Fruit fly (Drosophila melanogaster) whole organism, embryonic: Measurements from ENCODE around the gene CG13386.
A peak's percentile ranks its signal among the peaks of the same experiment; 100 is the strongest.

Experiments
- B-H2 ChIP-seq: fragments of 200-800 bp; sonication (Bioruptor generic); optimal IDR thresholded peaks from 2 replicates; lab custom pipeline; 2018; ENCODE audit warnings: missing biosample characterization, mild to moderate bottlenecking, missing genetic modification characterization
- BEAF-32 ChIP-seq: fragments of 200-800 bp; sonication (Bioruptor generic); optimal IDR thresholded peaks from 3 replicates; lab custom pipeline; 2017; ENCODE audit warnings: missing biosample characterization, missing genetic modification characterization, mild to moderate bottlenecking, moderate library complexity, missing genetic modification reagents
- CG10267 ChIP-seq: fragments of 200-800 bp; sonication (Bioruptor generic); optimal IDR thresholded peaks from 2 replicates; lab custom pipeline; 2018; ENCODE audit warnings: missing biosample characterization, mild to moderate bottlenecking, missing genetic modification characterization, moderate library complexity
- CG10462 ChIP-seq: fragments of 200-800 bp; sonication (Bioruptor generic); optimal IDR thresholded peaks from 2 replicates; lab custom pipeline; 2016; ENCODE audit warnings: missing biosample characterization, missing genetic modification characterization
- CG10543 ChIP-seq: fragments of 200-800 bp; sonication (Bioruptor generic); optimal IDR thresholded peaks from 3 replicates; lab custom pipeline; 2017; ENCODE audit warnings: missing biosample characterization, mild to moderate bottlenecking, missing genetic modification characterization, moderate library complexity
- CG14860 ChIP-seq: fragments of 200-800 bp; sonication (Bioruptor generic); IDR thresholded peaks from 3 replicates; pipeline ENCODE4 v1.3.6; 2022; ENCODE audit warnings: missing biosample characterization, missing genetic modification characterization; ENCODE audit not compliant: partially characterized antibody
- CG15601 ChIP-seq: fragments of 200-800 bp; sonication (Bioruptor generic); optimal IDR thresholded peaks from 3 replicates; lab custom pipeline; 2019; ENCODE audit warnings: missing biosample characterization, mild to moderate bottlenecking, missing genetic modification characterization, moderate library complexity
- CG15696 ChIP-seq: fragments of 200-800 bp; sonication (Bioruptor generic); optimal IDR thresholded peaks from 2 replicates; lab custom pipeline; 2019; ENCODE audit warnings: missing biosample characterization, mild to moderate bottlenecking, missing genetic modification characterization, moderate library complexity
- CG17186 ChIP-seq: fragments of 200-800 bp; sonication (Bioruptor generic); optimal IDR thresholded peaks from 3 replicates; lab custom pipeline; 2017; ENCODE audit warnings: missing biosample characterization, missing genetic modification reagents, missing genetic modification characterization
- CG17361 ChIP-seq: fragments of 200-800 bp; sonication (Bioruptor generic); IDR thresholded peaks from 3 replicates; pipeline ENCODE4 v1.3.6; 2022; ENCODE audit warnings: missing biosample characterization, missing genetic modification characterization
- CG17568 ChIP-seq: fragments of 200-800 bp; sonication (Bioruptor generic); optimal IDR thresholded peaks from 2 replicates; lab custom pipeline; 2018; ENCODE audit warnings: missing biosample characterization, mild to moderate bottlenecking, missing genetic modification characterization, moderate library complexity
- CG18011 ChIP-seq: fragments of 200-800 bp; sonication (Bioruptor generic); optimal IDR thresholded peaks from 2 replicates; lab custom pipeline; 2017; ENCODE audit warnings: missing biosample characterization, missing genetic modification characterization, mild to moderate bottlenecking, moderate library complexity, missing genotype
- CG2712 ChIP-seq: fragments of 200-800 bp; optimal IDR thresholded peaks from 3 replicates; lab custom pipeline; 2019; ENCODE audit warnings: missing biosample characterization, mild to moderate bottlenecking, missing genetic modification characterization, moderate library complexity
- CG34376 ChIP-seq: fragments of 200-800 bp; sonication (Bioruptor generic); optimal IDR thresholded peaks from 2 replicates; lab custom pipeline; 2018; ENCODE audit warnings: missing biosample characterization, mild to moderate bottlenecking, missing genetic modification characterization
- CG4617 ChIP-seq: fragments of 200-800 bp; sonication (Bioruptor generic); optimal IDR thresholded peaks from 3 replicates; lab custom pipeline; 2016; ENCODE audit warnings: missing biosample characterization, missing genetic modification characterization, borderline replicate concordance
- CG6272 ChIP-seq: fragments of 200-800 bp; sonication (Bioruptor generic); IDR thresholded peaks from 2 replicates; pipeline ENCODE4 v1.3.6; 2022; ENCODE audit warnings: missing biosample characterization, missing genetic modification characterization
- CG7963 ChIP-seq: fragments of 200-800 bp; sonication (Bioruptor generic); IDR thresholded peaks from 3 replicates; pipeline ENCODE4 v1.3.6; 2022; ENCODE audit warnings: missing biosample characterization, missing genetic modification characterization; ENCODE audit not compliant: partially characterized antibody
- CG9817 ChIP-seq: fragments of 200-800 bp; sonication (Bioruptor generic); optimal IDR thresholded peaks from 2 replicates; lab custom pipeline; 2018; ENCODE audit warnings: missing biosample characterization, mild to moderate bottlenecking, missing genetic modification characterization, moderate library complexity
- CG9932 ChIP-seq: fragments of 200-800 bp; sonication (Bioruptor generic); IDR thresholded peaks from 2 replicates; pipeline ENCODE4 v1.3.6; 2022; ENCODE audit warnings: missing biosample characterization, missing genetic modification characterization
- D19A ChIP-seq: fragments of 200-800 bp; optimal IDR thresholded peaks from 3 replicates; lab custom pipeline; 2019; ENCODE audit warnings: missing biosample characterization, mild to moderate bottlenecking, missing genetic modification characterization, moderate library complexity
- Hr3 ChIP-seq: fragments of 200-800 bp; sonication (Bioruptor generic); optimal IDR thresholded peaks from 3 replicates; lab custom pipeline; 2016; ENCODE audit warnings: missing biosample characterization, missing genetic modification characterization
- MESR4 ChIP-seq: fragments of 200-800 bp; sonication (Bioruptor generic); optimal IDR thresholded peaks from 2 replicates; lab custom pipeline; 2018; ENCODE audit warnings: missing biosample characterization, mild to moderate bottlenecking, missing genetic modification characterization, moderate library complexity
- NfI ChIP-seq: fragments of 200-800 bp; sonication (Bioruptor generic); optimal IDR thresholded peaks from 3 replicates; lab custom pipeline; 2018; ENCODE audit warnings: missing biosample characterization, mild to moderate bottlenecking, missing genetic modification characterization, moderate library complexity
- Side ChIP-seq: fragments of 200-800 bp; sonication (Bioruptor generic); optimal IDR thresholded peaks from 2 replicates; lab custom pipeline; 2016; ENCODE audit warnings: missing biosample characterization, missing genetic modification characterization
- Sin3A ChIP-seq: fragments of >200 bp; optimal IDR thresholded peaks from 2 replicates; lab custom pipeline; 2018
- Vsx1 ChIP-seq: fragments of 200-800 bp; sonication (Bioruptor generic); optimal IDR thresholded peaks from 2 replicates; lab custom pipeline; 2017; ENCODE audit warnings: missing biosample characterization, mild to moderate bottlenecking, missing genetic modification characterization, missing genetic modification reagents
- amos ChIP-seq: fragments of 200-800 bp; sonication (Bioruptor generic); IDR thresholded peaks from 2 replicates; pipeline ENCODE4 v1.3.6; 2022; ENCODE audit warnings: missing biosample characterization, missing genetic modification characterization; ENCODE audit not compliant: partially characterized antibody
- bcd ChIP-seq: fragments of 200-800 bp; sonication (Bioruptor generic); optimal IDR thresholded peaks from 2 replicates; lab custom pipeline; 2017; ENCODE audit warnings: missing biosample characterization, mild to moderate bottlenecking, missing genetic modification characterization
- chinmo ChIP-seq: fragments of 200-800 bp; sonication (Bioruptor generic); IDR thresholded peaks from 4 replicates; pipeline ENCODE4 v1.3.6; 2022; ENCODE audit warnings: missing biosample characterization, missing genetic modification characterization; ENCODE audit not compliant: partially characterized antibody
- exex ChIP-seq: fragments of 200-800 bp; sonication (Bioruptor generic); optimal IDR thresholded peaks from 4 replicates; lab custom pipeline; 2018; ENCODE audit warnings: missing biosample characterization, mild to moderate bottlenecking, missing genetic modification characterization, moderate library complexity
- grau ChIP-seq: fragments of 200-800 bp; optimal IDR thresholded peaks from 3 replicates; lab custom pipeline; 2019; ENCODE audit warnings: missing biosample characterization, mild to moderate bottlenecking, missing genetic modification characterization, moderate library complexity
- knrl ChIP-seq: fragments of 200-800 bp; sonication (Bioruptor generic); IDR thresholded peaks from 3 replicates; pipeline ENCODE4 v1.3.6; 2022; ENCODE audit warnings: missing biosample characterization, missing genetic modification characterization; ENCODE audit not compliant: partially characterized antibody
- lilli ChIP-seq: fragments of 200-800 bp; sonication (Bioruptor generic); optimal IDR thresholded peaks from 3 replicates; lab custom pipeline; 2016; ENCODE audit warnings: missing biosample characterization, missing genetic modification characterization
- nmo ChIP-seq: fragments of 200-800 bp; sonication (Bioruptor generic); optimal IDR thresholded peaks from 2 replicates; lab custom pipeline; 2018; ENCODE audit warnings: missing biosample characterization, mild to moderate bottlenecking, missing genetic modification characterization, moderate library complexity
- pfk ChIP-seq: fragments of 200-800 bp; sonication (Bioruptor generic); optimal IDR thresholded peaks from 2 replicates; lab custom pipeline; 2018; ENCODE audit warnings: missing biosample characterization, mild to moderate bottlenecking, missing genetic modification characterization, moderate library complexity
- pita ChIP-seq: fragments of 200-800 bp; sonication (Bioruptor generic); optimal IDR thresholded peaks from 2 replicates; lab custom pipeline; 2017; ENCODE audit warnings: missing biosample characterization, mild to moderate bottlenecking, missing genetic modification characterization
- pnt ChIP-seq: fragments of 200-800 bp; sonication (Bioruptor generic); optimal IDR thresholded peaks from 3 replicates; lab custom pipeline; 2016; ENCODE audit warnings: missing biosample characterization, missing genetic modification characterization
- psq ChIP-seq: fragments of 200-800 bp; sonication (Bioruptor generic); optimal IDR thresholded peaks from 2 replicates; lab custom pipeline; 2017; ENCODE audit warnings: missing biosample characterization, missing genetic modification characterization
- sens-2 ChIP-seq: fragments of 200-800 bp; sonication (Bioruptor generic); IDR thresholded peaks from 2 replicates; pipeline ENCODE4 v1.3.6; 2022; ENCODE audit warnings: missing biosample characterization, missing genetic modification characterization
- sim ChIP-seq: fragments of 200-800 bp; sonication (Bioruptor generic); IDR thresholded peaks from 2 replicates; pipeline ENCODE4 v1.3.6; 2022; ENCODE audit warnings: missing biosample characterization, missing genetic modification characterization
- so ChIP-seq: fragments of 200-800 bp; sonication (Bioruptor generic); IDR thresholded peaks from 3 replicates; pipeline ENCODE4 v1.3.6; 2022; ENCODE audit warnings: missing biosample characterization, missing genetic modification characterization
- sob ChIP-seq: fragments of 200-800 bp; sonication (Bioruptor generic); IDR thresholded peaks from 2 replicates; pipeline ENCODE4 v1.3.6; 2022; ENCODE audit warnings: missing biosample characterization, missing genetic modification characterization
- tio ChIP-seq: fragments of 200-800 bp; sonication (Bioruptor generic); optimal IDR thresholded peaks from 2 replicates; lab custom pipeline; 2017; ENCODE audit warnings: missing biosample characterization, missing genetic modification characterization, inconsistent platforms
- tna ChIP-seq: fragments of 200-800 bp; sonication (Bioruptor generic); IDR thresholded peaks from 2 replicates; pipeline ENCODE4 v1.3.6; 2022; ENCODE audit warnings: missing biosample characterization, missing genetic modification characterization; ENCODE audit not compliant: partially characterized antibody
- twi ChIP-seq: fragments of 200-800 bp; optimal IDR thresholded peaks from 2 replicates; lab custom pipeline; 2019; ENCODE audit warnings: missing biosample characterization, mild to moderate bottlenecking, missing genetic modification characterization, moderate library complexity
- z ChIP-seq: fragments of 200-800 bp; sonication (Bioruptor generic); IDR thresholded peaks from 3 replicates; pipeline ENCODE4 v1.3.6; 2022; ENCODE audit warnings: missing biosample characterization, missing genetic modification characterization
- zen2 ChIP-seq: fragments of 200-800 bp; sonication (Bioruptor generic); IDR thresholded peaks from 3 replicates; pipeline ENCODE4 v1.3.6; 2022; ENCODE audit warnings: missing biosample characterization, missing genetic modification characterization; ENCODE audit not compliant: partially characterized antibody

The CG13386 gene

dm6 chr2L:8365701-8366643 is 32.8 kb upstream of the CG13386 start, which contains the start of gene Pp2A-29B (continued):
- peak; percentile 78 for TF ChIP-seq nmo (GFP tag; lab: Kevin White, UChicago)
- no peak for TF ChIP-seq z (GFP tag; lab: Robert Waterston, UW)
- TF ChIP-seq CG15601 (tag; lab: Kevin White, UChicago), result peak; percentile 56
- no peak for TF ChIP-seq psq (GFP tag; lab: Kevin White, UChicago)
- TF ChIP-seq chinmo (GFP tag; lab: Robert Waterston, UW), result peak; percentile 93; the same call in 3 of the 4 replicates
- peak; percentile 61 for TF ChIP-seq CG2712 (tag; lab: Kevin White, UChicago)
- no peak for TF ChIP-seq sens-2
- no peak for TF ChIP-seq pita (GFP tag; lab: Kevin White, UChicago)
- TF ChIP-seq D19A (tag; lab: Kevin White, UChicago), result peak; percentile 19
- no peak for TF ChIP-seq sim (GFP tag; lab: Robert Waterston, UW)
- TF ChIP-seq NfI, result peak; percentile 15
- TF ChIP-seq twi (tag; lab: Kevin White, UChicago), result peak; percentile 25
- no peak for TF ChIP-seq so (GFP tag; lab: Robert Waterston, UW)
- TF ChIP-seq grau (tag; lab: Kevin White, UChicago), result peak; percentile 45
- TF ChIP-seq MESR4 (GFP tag; lab: Kevin White, UChicago), result peak; percentile 87
- TF ChIP-seq CG9817, result peak; percentile 17
- TF ChIP-seq amos (GFP tag; lab: Robert Waterston, UW), result peak; percentile 98
- TF ChIP-seq CG4617 (GFP tag; lab: Kevin White, UChicago), result peak; percentile 69
- peak; percentile 12 for TF ChIP-seq tio (GFP tag; lab: Kevin White, UChicago)
- TF ChIP-seq CG10267 (tag; lab: Kevin White, UChicago), result peak; percentile 62
- no peak for TF ChIP-seq pfk (GFP tag; lab: Kevin White, UChicago)
- peak; percentile 20 for TF ChIP-seq bcd (GFP tag; lab: Kevin White, UChicago)
- TF ChIP-seq CG10543 (GFP tag; lab: Kevin White, UChicago), result peak; percentile 52
- TF ChIP-seq CG17568, result peak; percentile 7
- peak; percentile 100 for TF ChIP-seq BEAF-32
- TF ChIP-seq lilli, result peak; percentile 8
- peak; percentile 95 for TF ChIP-seq tna (GFP tag; lab: Robert Waterston, UW)
- peak; percentile 65 for TF ChIP-seq CG9932 (GFP tag; lab: Robert Waterston, UW)
- peak; percentile 57 for TF ChIP-seq B-H2
- peak; percentile 100 for TF ChIP-seq CG14860 (GFP tag; lab: Robert Waterston, UW)
- TF ChIP-seq Side (GFP tag; lab: Kevin White, UChicago), result no peak
- TF ChIP-seq Sin3A (lab: Kevin White, UChicago), result peak; percentile 32
- TF ChIP-seq zen2, result peak; percentile 98
- peak; percentile 7 for TF ChIP-seq CG10462
- peak; percentile 21 for TF ChIP-seq CG34376 (GFP tag; lab: Kevin White, UChicago)
- TF ChIP-seq CG17186 (GFP tag; lab: Kevin White, UChicago), result peak; percentile 74
- 0 out of 2 replicates have a peak, but pooled peaks have one; percentile 30 for TF ChIP-seq sob (GFP tag; lab: Robert Waterston, UW)
- TF ChIP-seq Hr3 (GFP tag; lab: Kevin White, UChicago), result peak; percentile 51
- TF ChIP-seq CG17361 (GFP tag; lab: Robert Waterston, UW), result peak; percentile 67; the same call in 2 of the 3 replicates
- TF ChIP-seq CG15696 (tag; lab: Kevin White, UChicago), result peak; percentile 35
- TF ChIP-seq CG7963 (GFP tag; lab: Robert Waterston, UW), result peak; percentile 95
- TF ChIP-seq CG18011 (GFP tag; lab: Kevin White, UChicago), result peak; percentile 97
- TF ChIP-seq Vsx1 (GFP tag; lab: Kevin White, UChicago), result peak; percentile 64
- no peak for TF ChIP-seq pnt (GFP tag; lab: Kevin White, UChicago)
- peak; percentile 100 for TF ChIP-seq knrl (GFP tag; lab: Robert Waterston, UW)
- peak; percentile 35 for TF ChIP-seq exex (tag; lab: Kevin White, UChicago)
- peak; percentile 38; the same call in 1 of the 2 replicates for TF ChIP-seq CG6272 (GFP tag; lab: Robert Waterston, UW)
